Worm (Caenorhabditis elegans) whole organism, early embryonic: ENCODE measurements around the gene metl-13.

ENCODE experiments used
- aly-1 ChIP-seq: sonication (generic microtip); optimal IDR thresholded peaks from 2 replicates; lab custom pipeline; 2016; ENCODE audit warnings: missing genetic modification characterization, missing compliant biosample characterization
- hmg-4 ChIP-seq: fragments of 200-800 bp; sonication (Bioruptor generic); optimal IDR thresholded peaks from 2 replicates; lab custom pipeline; 2018; ENCODE audit warnings: mild to moderate bottlenecking, missing genetic modification characterization, missing compliant biosample characterization
- tbx-37 ChIP-seq: fragments of 200-800 bp; sonication (Bioruptor generic); conservative IDR thresholded peaks from 2 replicates; pipeline ENCODE4 v1.3.6; 2022; ENCODE audit warnings: missing genetic modification reagents, missing genetic modification characterization, missing compliant biosample characterization

DNA sequence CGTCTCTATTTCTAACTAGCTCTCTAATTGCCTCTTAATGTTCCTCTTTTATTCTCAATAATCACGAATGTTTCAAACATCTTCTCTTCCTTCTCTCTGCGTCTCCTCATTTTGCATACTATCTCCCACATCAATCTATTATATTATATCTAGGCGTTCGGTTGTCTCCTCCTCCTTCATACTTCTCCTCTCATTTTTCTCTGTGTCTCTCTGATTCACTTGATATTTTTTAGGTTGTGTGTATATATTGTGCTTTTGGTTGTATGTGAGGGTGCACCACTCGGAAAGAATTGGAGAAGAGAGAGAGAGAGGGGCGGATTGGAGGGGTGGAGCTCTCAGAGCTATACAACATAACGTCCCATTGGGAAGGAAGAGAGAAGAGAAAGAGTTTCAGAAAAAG, 13.7 kb downstream of the metl-13 start:
- no peak for TF ChIP-seq tbx-37 (GFP tag; lab: Robert Waterston, UW)
- no peak for TF ChIP-seq aly-1
- TF ChIP-seq hmg-4 (GFP tag; lab: Kevin White, UChicago) = peak; percentile 70
